Worm (Caenorhabditis elegans) whole organism, L3 larva: Measurements from ENCODE around the gene Y37E11B.7.

Source experiments
- ceh-28 ChIP-seq: fragments of 150-350 bp; optimal IDR thresholded peaks from 2 replicates; lab custom pipeline; 2014; ENCODE audit warnings: missing biosample characterization, missing genetic modification reagents, missing genetic modification characterization
- snpc-4 ChIP-seq: fragments of 150-350 bp; optimal IDR thresholded peaks from 2 replicates; lab custom pipeline; 2014; ENCODE audit warnings: missing biosample characterization, missing genetic modification characterization

DNA sequence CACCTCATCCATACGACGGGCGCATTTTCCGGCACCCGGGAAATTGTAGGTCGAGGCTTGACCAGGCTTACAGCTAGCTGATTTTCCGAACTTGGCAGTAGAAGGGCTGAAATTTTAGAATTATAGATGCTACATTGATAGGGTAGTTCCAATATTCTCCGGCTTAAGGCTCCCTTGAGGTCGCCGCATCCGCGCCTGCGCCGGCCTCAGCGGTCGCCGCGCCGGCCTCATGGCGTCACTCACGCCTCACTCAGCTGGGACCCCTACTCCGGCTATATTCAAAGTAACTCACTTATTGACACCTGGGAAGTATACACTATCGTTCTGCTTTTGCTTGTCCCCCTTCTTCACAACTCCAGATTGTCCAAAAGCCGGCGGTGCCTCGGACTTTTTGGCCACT is 4.1 kb upstream of the Y37E11B.7 start:
- TF ChIP-seq snpc-4 (tag; lab: Kevin White, UChicago) (no peak), ceh-28 (tag; lab: Kevin White, UChicago) (no peak)
